Worm (Caenorhabditis elegans) whole organism, late embryonic: Measurements from ENCODE around the gene F49F1.15.

ENCODE experiments used
- C08G9.2 ChIP-seq: sonication (generic microtip); optimal IDR thresholded peaks from 2 replicates; lab custom pipeline; 2016; ENCODE audit warnings: mild to moderate bottlenecking, missing genetic modification characterization, moderate library complexity, missing compliant biosample characterization
- C38D4.7 ChIP-seq: fragments of 200-800 bp; sonication (Bioruptor generic); optimal IDR thresholded peaks from 2 replicates; lab custom pipeline; 2018; ENCODE audit warnings: mild to moderate bottlenecking, missing genetic modification characterization, moderate library complexity, missing compliant biosample characterization
- T23F11.4 ChIP-seq: fragments of 200-800 bp; sonication (Bioruptor generic); optimal IDR thresholded peaks from 2 replicates; lab custom pipeline; 2018; ENCODE audit warnings: mild to moderate bottlenecking, missing genetic modification characterization, missing compliant biosample characterization
- ceh-14 ChIP-seq: sonication (generic microtip); optimal IDR thresholded peaks from 2 replicates; lab custom pipeline; 2016; ENCODE audit warnings: missing genotype, missing genetic modification characterization, missing compliant biosample characterization
- ceh-2 ChIP-seq: sonication (generic microtip); optimal IDR thresholded peaks from 2 replicates; lab custom pipeline; 2016; ENCODE audit warnings: missing genotype, missing genetic modification characterization, missing compliant biosample characterization
- ceh-30 ChIP-seq: fragments of 150-350 bp; optimal IDR thresholded peaks from 2 replicates; lab custom pipeline; 2014; ENCODE audit warnings: missing biosample characterization, missing genetic modification characterization
- ceh-31 ChIP-seq: sonication (generic microtip); optimal IDR thresholded peaks from 2 replicates; lab custom pipeline; 2016; ENCODE audit warnings: missing genetic modification characterization, missing compliant biosample characterization
- ceh-6 ChIP-seq: fragments of 200-800 bp; sonication (Bioruptor generic); optimal IDR thresholded peaks from 2 replicates; lab custom pipeline; 2018; ENCODE audit warnings: mild to moderate bottlenecking, missing genetic modification characterization, missing compliant biosample characterization
- che-1 ChIP-seq: sonication (generic microtip); optimal IDR thresholded peaks from 2 replicates; lab custom pipeline; 2016; ENCODE audit warnings: mild to moderate bottlenecking, missing genetic modification characterization, missing compliant biosample characterization
- dmd-4 ChIP-seq: sonication (generic microtip); optimal IDR thresholded peaks from 2 replicates; lab custom pipeline; 2016; ENCODE audit warnings: borderline replicate concordance, missing genetic modification characterization, missing compliant biosample characterization
- dve-1 ChIP-seq: sonication (generic microtip); optimal IDR thresholded peaks from 2 replicates; lab custom pipeline; 2017; ENCODE audit warnings: antibody characterized with exemption, mild to moderate bottlenecking, missing genetic modification characterization, missing compliant biosample characterization
- elt-2 ChIP-seq: sonication (generic microtip); optimal IDR thresholded peaks from 2 replicates; lab custom pipeline; 2016; ENCODE audit warnings: missing genetic modification reagents, missing genetic modification characterization, missing compliant biosample characterization
- elt-4 ChIP-seq: sonication (generic microtip); optimal IDR thresholded peaks from 2 replicates; lab custom pipeline; 2016; ENCODE audit warnings: missing genetic modification characterization, missing compliant biosample characterization
- ets-4 ChIP-seq: sonication (generic microtip); optimal IDR thresholded peaks from 2 replicates; lab custom pipeline; 2016; ENCODE audit warnings: missing genetic modification characterization, missing compliant biosample characterization
- fax-1 ChIP-seq: sonication (generic microtip); optimal IDR thresholded peaks from 2 replicates; lab custom pipeline; 2016; ENCODE audit warnings: missing genotype, missing genetic modification characterization, missing compliant biosample characterization
- fkh-10 ChIP-seq: fragments of 150-350 bp; optimal IDR thresholded peaks from 2 replicates; lab custom pipeline; 2014; ENCODE audit warnings: missing biosample characterization, missing genetic modification reagents, missing genetic modification characterization
- hlh-15 ChIP-seq: sonication (generic microtip); optimal IDR thresholded peaks from 2 replicates; lab custom pipeline; 2016; ENCODE audit warnings: missing genetic modification characterization, missing compliant biosample characterization
- hlh-30 ChIP-seq: sonication (generic microtip); optimal IDR thresholded peaks from 2 replicates; lab custom pipeline; 2017; ENCODE audit warnings: antibody characterized with exemption, missing genetic modification characterization, missing compliant biosample characterization; ENCODE audit not compliant: insufficient read depth
- hlh-6 ChIP-seq: sonication (generic microtip); optimal IDR thresholded peaks from 2 replicates; lab custom pipeline; 2016; ENCODE audit warnings: missing genotype, missing genetic modification characterization, missing compliant biosample characterization
- hlh-8 ChIP-seq: sonication (generic microtip); optimal IDR thresholded peaks from 2 replicates; lab custom pipeline; 2016; ENCODE audit warnings: missing genotype, missing genetic modification characterization, missing compliant biosample characterization
- lim-6 ChIP-seq: sonication (generic microtip); optimal IDR thresholded peaks from 2 replicates; lab custom pipeline; 2016; ENCODE audit warnings: missing genetic modification characterization, missing compliant biosample characterization
- lin-11 ChIP-seq: fragments of 200-800 bp; sonication (Bioruptor generic); optimal IDR thresholded peaks from 2 replicates; lab custom pipeline; 2018; ENCODE audit warnings: mild to moderate bottlenecking, missing genetic modification characterization, missing compliant biosample characterization
- mec-3 ChIP-seq: sonication (generic microtip); optimal IDR thresholded peaks from 2 replicates; lab custom pipeline; 2016; ENCODE audit warnings: borderline replicate concordance, missing genetic modification characterization, missing compliant biosample characterization
- nhr-11 ChIP-seq: fragments of 150-350 bp; optimal IDR thresholded peaks from 2 replicates; lab custom pipeline; 2014; ENCODE audit warnings: missing biosample characterization, missing genetic modification characterization
- nhr-232 ChIP-seq: sonication (generic microtip); optimal IDR thresholded peaks from 2 replicates; lab custom pipeline; 2016; ENCODE audit warnings: missing genetic modification characterization, missing compliant biosample characterization
- npax-4 ChIP-seq: sonication (generic microtip); optimal IDR thresholded peaks from 2 replicates; lab custom pipeline; 2016; ENCODE audit warnings: missing genetic modification characterization, missing compliant biosample characterization
- odd-2 ChIP-seq: sonication (generic microtip); optimal IDR thresholded peaks from 2 replicates; lab custom pipeline; 2017; ENCODE audit warnings: antibody characterized with exemption, mild to moderate bottlenecking, missing genetic modification characterization, missing compliant biosample characterization
- pat-9 ChIP-seq: fragments of 200-800 bp; sonication (Bioruptor generic); optimal IDR thresholded peaks from 2 replicates; lab custom pipeline; 2018; ENCODE audit warnings: mild to moderate bottlenecking, missing genetic modification characterization, moderate library complexity, missing compliant biosample characterization
- pqm-1 ChIP-seq: sonication (generic microtip); optimal IDR thresholded peaks from 2 replicates; lab custom pipeline; 2016; ENCODE audit warnings: missing genetic modification characterization, missing compliant biosample characterization
- pros-1 ChIP-seq: fragments of 150-350 bp; optimal IDR thresholded peaks from 2 replicates; lab custom pipeline; 2014; ENCODE audit warnings: missing biosample characterization, missing genetic modification reagents, missing genetic modification characterization
- rnt-1 ChIP-seq: sonication (generic microtip); optimal IDR thresholded peaks from 2 replicates; lab custom pipeline; 2016; ENCODE audit warnings: missing genetic modification characterization, missing compliant biosample characterization
- sox-2 ChIP-seq: fragments of 200-800 bp; sonication (Bioruptor generic); IDR thresholded peaks from 2 replicates; pipeline ENCODE4 v1.3.6; 2022; ENCODE audit warnings: missing genetic modification reagents, missing genetic modification characterization, missing compliant biosample characterization
- syd-9 ChIP-seq: sonication (generic microtip); optimal IDR thresholded peaks from 2 replicates; lab custom pipeline; 2016; ENCODE audit warnings: mild to moderate bottlenecking, missing genetic modification characterization, moderate library complexity, missing compliant biosample characterization
- tbx-2 ChIP-seq: sonication (generic microtip); optimal IDR thresholded peaks from 2 replicates; lab custom pipeline; 2016; ENCODE audit warnings: missing genetic modification characterization, missing compliant biosample characterization
- tbx-7 ChIP-seq: sonication (generic microtip); optimal IDR thresholded peaks from 2 replicates; lab custom pipeline; 2016; ENCODE audit warnings: missing genotype, missing genetic modification characterization, missing compliant biosample characterization
- unc-3 ChIP-seq, 2 experiments: fragments of 200-800 bp in 1 of 2; sonication (Bioruptor generic) in 1 of 2; sonication (generic microtip) in 1 of 2; conservative IDR thresholded peaks in 1 of 2; optimal IDR thresholded peaks in 1 of 2; 2 replicates each; pipeline versions ENCODE4 v1.3.6 to Lab custom; 2016 to 2022; ENCODE audit warnings: missing compliant biosample characterization in 2 of 2, missing genetic modification characterization in 2 of 2, missing genetic modification reagents in 1 of 2
- unc-42 ChIP-seq: sonication (generic microtip); optimal IDR thresholded peaks from 2 replicates; lab custom pipeline; 2016; ENCODE audit warnings: missing genotype, missing genetic modification characterization, missing compliant biosample characterization
- ztf-16 ChIP-seq: sonication (generic microtip); optimal IDR thresholded peaks from 2 replicates; lab custom pipeline; 2017; ENCODE audit warnings: missing genetic modification characterization, missing compliant biosample characterization

Gene F49F1.15

DNA sequence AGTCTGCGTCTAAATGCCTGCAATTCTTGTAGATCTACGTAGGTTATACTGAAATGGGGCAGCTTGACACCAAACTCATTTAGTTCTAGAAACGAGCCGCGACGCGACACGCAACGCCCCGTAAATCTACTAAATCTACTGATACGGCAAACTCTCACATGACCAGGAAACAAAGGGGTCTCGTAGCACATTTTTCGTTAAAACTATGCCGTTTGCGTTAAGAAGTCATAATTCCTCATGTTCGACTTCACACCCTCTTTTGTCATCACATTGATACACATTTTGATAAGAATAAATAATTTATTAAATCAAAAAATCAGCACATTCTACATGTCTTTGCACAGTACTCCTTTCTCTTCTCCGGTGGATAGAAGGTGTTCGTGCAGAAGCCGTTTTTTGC lies 6.6 kb upstream of the F49F1.15 start (continued):
- TF ChIP-seq ets-4 (tag; lab: Kevin White, UChicago): no peak

- TF ChIP-seq syd-9 (tag; lab: Kevin White, UChicago) (no peak), nhr-232 (tag; lab: Kevin White, UChicago) (no peak), hlh-6 (tag; lab: Kevin White, UChicago) (no peak), lim-6 (tag; lab: Kevin White, UChicago) (no peak), T23F11.4 (GFP tag; lab: Kevin White, UChicago) (no peak), lin-11 (tag; lab: Kevin White, UChicago) (no peak), hlh-30 (tag; lab: Kevin White, UChicago) (no peak)
Observed at ce11 chrIV:4120263-4120662, 5.8 kb upstream of the F49F1.15 start, which contains the start of gene F49F1.5. F49F1.5 (minus strand) TSS chrIV:4120415.

- no peak for TF ChIP-seq ceh-31 (tag; lab: Kevin White, UChicago)
- TF ChIP-seq elt-2 (tag; lab: Kevin White, UChicago): no peak
- no peak for TF ChIP-seq fax-1 (tag; lab: Kevin White, UChicago)
- no peak for TF ChIP-seq ceh-14
- TF ChIP-seq pqm-1 (tag; lab: Kevin White, UChicago): no peak
- no peak for TF ChIP-seq ets-4 (tag; lab: Kevin White, UChicago)
- TF ChIP-seq C08G9.2: no peak
- TF ChIP-seq pat-9 (tag; lab: Kevin White, UChicago): no peak
- TF ChIP-seq ztf-16 (tag; lab: Kevin White, UChicago): no peak
- no peak for TF ChIP-seq fkh-10
- TF ChIP-seq dmd-4: no peak
- TF ChIP-seq npax-4 (tag; lab: Kevin White, UChicago): no peak
- no peak for TF ChIP-seq nhr-11 (tag; lab: Kevin White, UChicago)
- TF ChIP-seq odd-2 (tag; lab: Kevin White, UChicago): no peak
- no peak for TF ChIP-seq mec-3 (tag; lab: Kevin White, UChicago)
- TF ChIP-seq C38D4.7 (GFP tag; lab: Kevin White, UChicago): no peak
- TF ChIP-seq rnt-1 (tag; lab: Kevin White, UChicago): no peak
- TF ChIP-seq, all 69 proteins: peak for 0
Observed at ce11 chrIV:4117432-4117831, 3.0 kb upstream of the F49F1.15 start, which contains the start of gene drd-50. drd-50 (plus strand) TSS chrIV:4117732.

- TF ChIP-seq ceh-14: no peak
- no peak for TF ChIP-seq elt-2 (tag; lab: Kevin White, UChicago)
- no peak for TF ChIP-seq ceh-30 (tag; lab: Kevin White, UChicago)
- no peak for TF ChIP-seq hlh-15
- TF ChIP-seq unc-3 (GFP tag; conservative IDR thresholded peaks at IDR 0.05; lab: Robert Waterston, UW): no peak
- TF ChIP-seq unc-3 (tag; optimal IDR thresholded peaks at IDR 0.05; lab: Kevin White, UChicago): no peak
- no peak for TF ChIP-seq unc-42 (tag; lab: Kevin White, UChicago)
- no peak for TF ChIP-seq dve-1 (tag; lab: Kevin White, UChicago)
- TF ChIP-seq hlh-8 (tag; lab: Kevin White, UChicago): no peak
- TF ChIP-seq tbx-2: no peak
- no peak for TF ChIP-seq ceh-2 (tag; lab: Kevin White, UChicago)
- TF ChIP-seq dmd-4: no peak
- TF ChIP-seq nhr-232 (tag; lab: Kevin White, UChicago): no peak
- no peak for TF ChIP-seq che-1 (tag; lab: Kevin White, UChicago)
- no peak for TF ChIP-seq ceh-6 (GFP tag; lab: Kevin White, UChicago)
- TF ChIP-seq tbx-7 (tag; lab: Kevin White, UChicago): no peak
- no peak for TF ChIP-seq sox-2 (GFP tag; lab: Robert Waterston, UW)
- TF ChIP-seq rnt-1 (tag; lab: Kevin White, UChicago): no peak
- TF ChIP-seq hlh-30 (tag; lab: Kevin White, UChicago): no peak
- no peak for TF ChIP-seq elt-4 (tag; lab: Kevin White, UChicago)
- TF ChIP-seq pros-1 (tag; lab: Kevin White, UChicago): no peak
Observed at ce11 chrIV:4115634-4116033, 1.2 kb upstream of the F49F1.15 start, which contains the start of the genes F49F1.4 and F49F1.2. F49F1.4 (minus strand) TSS chrIV:4115734. F49F1.2 (plus strand) TSS chrIV:4115943.
